Worm (Caenorhabditis elegans): ENCODE results near the gene Y37B11A.3.

ce11 chrIII:5790550-5790949, 5.4 kb upstream of the Y37B11A.3 start, which contains the start of gene rev-3:
- no peak for TF ChIP-seq nhr-12 (tag; optimal IDR thresholded peaks at IDR 0.05)
- no peak for TF ChIP-seq ztf-1 (GFP tag; conservative IDR thresholded peaks at IDR 0.05)
- TF ChIP-seq nhr-77 (tag; optimal IDR thresholded peaks at IDR 0.05): no peak
- TF ChIP-seq alr-1 (tag; optimal IDR thresholded peaks at IDR 0.05): no peak
- TF ChIP-seq nhr-21 (tag; optimal IDR thresholded peaks at IDR 0.05): no peak
- no peak for TF ChIP-seq ama-1 (optimal IDR thresholded peaks at IDR 0.05)
- TF ChIP-seq nhr-25 (tag; optimal IDR thresholded peaks at IDR 0.05): no peak
- TF ChIP-seq aly-2 (tag; optimal IDR thresholded peaks at IDR 0.05): no peak
- no peak for TF ChIP-seq sem-4 (tag; optimal IDR thresholded peaks at IDR 0.05)
- TF ChIP-seq ceh-82 (tag; optimal IDR thresholded peaks at IDR 0.05): no peak
- TF ChIP-seq dmd-4 (tag; optimal IDR thresholded peaks at IDR 0.05): no peak
- no peak for TF ChIP-seq mdl-1 (tag; optimal IDR thresholded peaks at IDR 0.05)
- TF ChIP-seq ZK546.5 (tag; optimal IDR thresholded peaks at IDR 0.05): no peak

Measured in whole organism, L2 larva.